Fruit fly (Drosophila melanogaster): Measurements from ENCODE around the gene HP1D3csd.
A peak's percentile ranks its signal among the peaks of the same experiment; 100 is the strongest.

Gene HP1D3csd

DNA sequence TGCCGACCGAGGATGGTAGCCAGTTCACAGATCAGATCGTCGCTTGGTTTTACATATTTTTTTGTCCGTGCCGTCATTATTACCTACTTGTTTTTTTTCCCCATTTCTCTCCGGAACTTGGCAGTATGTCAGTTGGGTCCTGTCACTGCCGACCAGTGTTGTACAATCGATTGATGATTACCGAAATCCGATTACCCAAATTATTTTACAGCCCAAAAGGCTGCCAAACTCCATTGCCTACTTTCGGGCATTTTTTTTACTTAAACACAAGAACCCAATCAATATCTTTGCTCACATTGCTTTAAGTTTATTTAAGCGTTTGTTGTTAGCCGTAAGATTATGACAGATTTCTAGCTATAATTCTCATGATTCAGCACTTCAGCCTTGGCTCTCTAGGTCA lies 19.2 kb upstream of the HP1D3csd start, which contains the start of gene Inx5:
TSS of gene Inx5 (minus strand) at position 93 of the 400 bp plus-strand sequence.
- TF ChIP-seq CG32767 (GFP tag; IDR thresholded peaks at IDR 0.05) (no peak), CG10654 (GFP tag; optimal IDR thresholded peaks at IDR 0.05) (no peak), CG43689 (GFP tag; IDR thresholded peaks at IDR 0.05) (no peak), CG4328 (GFP tag; optimal IDR thresholded peaks at IDR 0.05) (no peak), CG2875 (GFP tag; optimal IDR thresholded peaks at IDR 0.05) (no peak), HmgD (GFP tag; optimal IDR thresholded peaks at IDR 0.05) (no peak), Med (GFP tag) (peak; percentile 45), pum (GFP tag; optimal IDR thresholded peaks at IDR 0.05) (no peak), jing (GFP tag; optimal IDR thresholded peaks at IDR 0.05) (no peak), GATAe (GFP tag; conservative IDR thresholded peaks at IDR 0.05) (no peak), Hr39 (optimal IDR thresholded peaks at IDR 0.05) (no peak), CG10267 (tag; optimal IDR thresholded peaks at IDR 0.05) (peak; percentile 70), CG17568 (GFP tag; optimal IDR thresholded peaks at IDR 0.05) (no peak), CG11398 (GFP tag; optimal IDR thresholded peaks at IDR 0.05) (no peak), Rfx (GFP tag; IDR thresholded peaks at IDR 0.05) (no peak), HmgZ (tag; optimal IDR thresholded peaks at IDR 0.05) (no peak), CG15601 (tag; optimal IDR thresholded peaks at IDR 0.05) (no peak), Meics (GFP tag; optimal IDR thresholded peaks at IDR 0.05) (no peak), CG33557 (GFP tag; optimal IDR thresholded peaks at IDR 0.05) (no peak), fd3F (GFP tag; optimal IDR thresholded peaks at IDR 0.05) (no peak), CG10565 (GFP tag; optimal IDR thresholded peaks at IDR 0.05) (no peak), CG14014 (GFP tag; IDR thresholded peaks at IDR 0.05) (no peak), CG4730 (GFP tag; IDR thresholded peaks at IDR 0.05) (no peak), CG8290 (GFP tag; optimal IDR thresholded peaks at IDR 0.05) (peak; percentile 75), CG8290 (tag; optimal IDR thresholded peaks at IDR 0.05) (peak; percentile 40 to 66), tup (GFP tag; optimal IDR thresholded peaks at IDR 0.05) (no peak), dysf (GFP tag; IDR thresholded peaks at IDR 0.05) (no peak), HLH54F (GFP tag; optimal IDR thresholded peaks at IDR 0.05) (no peak), ash1 (GFP tag; optimal IDR thresholded peaks at IDR 0.05) (no peak), CG3065 (GFP tag; optimal IDR thresholded peaks at IDR 0.05) (no peak), Jarid2 (GFP tag; optimal IDR thresholded peaks at IDR 0.05) (no peak), NFAT (GFP tag; IDR thresholded peaks at IDR 0.05) (no peak), vnd (GFP tag; IDR thresholded peaks at IDR 0.05; ENCODE audit: partially characterized antibody) (no peak), sima (GFP tag; optimal IDR thresholded peaks at IDR 0.05) (no peak), CG9876 (GFP tag; optimal IDR thresholded peaks at IDR 0.05) (no peak), CG15073 (GFP tag; optimal IDR thresholded peaks at IDR 0.05) (no peak), Aef1 (GFP tag; IDR thresholded peaks at IDR 0.05) (no peak), Hmx (GFP tag; optimal IDR thresholded peaks at IDR 0.05) (no peak), CTCF (GFP tag; optimal IDR thresholded peaks at IDR 0.05) (peak; percentile 24), vfl (GFP tag; optimal IDR thresholded peaks at IDR 0.05) (no peak), esg (GFP tag; conservative IDR thresholded peaks at IDR 0.05) (no peak), CG8359 (GFP tag; optimal IDR thresholded peaks at IDR 0.05; ENCODE audit: borderline replicate concordance) (peak; percentile 39), prd (optimal IDR thresholded peaks at IDR 0.05) (no peak), prd (GFP tag; IDR thresholded peaks at IDR 0.05) (no peak), CG11456 (GFP tag; IDR thresholded peaks at IDR 0.05) (no peak), stwl (tag; optimal IDR thresholded peaks at IDR 0.05) (peak; percentile 93), cas (GFP tag; IDR thresholded peaks at IDR 0.05) (no peak), Vsx1 (GFP tag; optimal IDR thresholded peaks at IDR 0.05) (no peak), E2f2 (GFP tag; IDR thresholded peaks at IDR 0.05) (no peak), Dp (GFP tag; optimal IDR thresholded peaks at IDR 0.05) (no peak), CG4820 (GFP tag; optimal IDR thresholded peaks at IDR 0.05) (no peak), zf30C (GFP tag; optimal IDR thresholded peaks at IDR 0.05) (no peak), Ets97D (GFP tag; optimal IDR thresholded peaks at IDR 0.05) (peak; percentile 17), CG9437 (GFP tag; optimal IDR thresholded peaks at IDR 0.05) (no peak)
